Worm (Caenorhabditis elegans): ENCODE results near the gene F22B3.7.
A peak's percentile ranks its signal among the peaks of the same experiment; 100 is the strongest.
"Not testable (repeated sequence)": the region's sequence is repeated elsewhere in the genome, so short reads cannot be mapped to it uniquely, and the experiment has no call there.

The F22B3.7 gene

DNA sequence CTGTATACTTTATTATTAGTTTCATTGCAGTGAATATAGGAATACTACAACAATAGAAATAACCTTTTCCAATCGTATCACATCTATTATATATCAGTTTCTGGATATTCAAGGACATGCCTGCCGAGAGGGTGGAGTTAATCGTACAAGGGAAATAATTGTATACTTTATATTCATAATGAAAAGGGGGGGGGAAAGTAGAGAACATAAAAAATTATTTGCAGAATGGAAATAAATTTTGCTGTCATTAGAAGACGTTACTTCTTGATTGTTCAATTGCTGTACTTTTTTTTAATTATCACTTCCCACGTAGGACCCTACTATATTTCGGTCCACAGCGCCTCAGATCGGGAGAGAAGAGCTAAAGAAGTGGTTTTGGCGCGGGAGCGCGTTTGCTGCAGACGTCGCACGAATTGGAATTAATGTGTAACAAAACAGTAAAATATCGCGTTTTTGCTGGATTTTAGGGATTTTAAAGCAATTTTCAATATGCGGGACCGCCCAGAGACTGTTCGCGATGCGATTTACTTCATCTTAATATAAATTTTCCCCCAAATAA, 23.2 kb downstream of the F22B3.7 start, which contains the start of gene dsl-6:
Gene dsl-6 (minus strand): TSS at position 51 of the 559 bp plus-strand sequence.
- TF ChIP-seq skn-1 (tag; optimal IDR thresholded peaks at IDR 0.05); sma-3 (GFP tag; optimal IDR thresholded peaks at IDR 0.05); ama-1 (optimal IDR thresholded peaks at IDR 0.05): not testable (repeated sequence)

DNA sequence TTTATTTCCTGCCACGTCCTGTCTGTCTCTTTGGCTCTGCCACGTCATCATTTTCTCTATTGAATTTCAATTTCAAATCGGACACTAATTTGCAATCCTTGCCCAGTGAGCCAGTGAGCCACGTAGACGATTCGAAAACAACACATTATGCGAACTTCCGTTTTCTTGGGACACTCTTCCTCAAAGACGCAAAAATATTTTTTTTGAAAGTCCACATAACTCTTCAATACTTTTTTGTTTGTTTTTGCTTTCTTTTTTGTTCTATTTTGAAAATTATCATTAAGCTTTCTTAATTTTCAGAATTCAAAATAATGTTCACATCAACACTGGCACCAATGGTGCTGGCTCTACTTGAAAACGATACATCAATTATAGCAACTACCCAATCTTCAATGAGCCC, 27.4 kb downstream of the F22B3.7 start, which contains the start of gene tag-89:
Gene tag-89 (plus strand): TSS at position 301 of the 400 bp plus-strand sequence.
- TF ChIP-seq nhr-129 (tag; optimal IDR thresholded peaks at IDR 0.05) (no peak), dmd-4 (tag; optimal IDR thresholded peaks at IDR 0.05) (no peak), egl-27 (tag; optimal IDR thresholded peaks at IDR 0.05) (no peak), ceh-16 (tag; optimal IDR thresholded peaks at IDR 0.05) (no peak)

DNA sequence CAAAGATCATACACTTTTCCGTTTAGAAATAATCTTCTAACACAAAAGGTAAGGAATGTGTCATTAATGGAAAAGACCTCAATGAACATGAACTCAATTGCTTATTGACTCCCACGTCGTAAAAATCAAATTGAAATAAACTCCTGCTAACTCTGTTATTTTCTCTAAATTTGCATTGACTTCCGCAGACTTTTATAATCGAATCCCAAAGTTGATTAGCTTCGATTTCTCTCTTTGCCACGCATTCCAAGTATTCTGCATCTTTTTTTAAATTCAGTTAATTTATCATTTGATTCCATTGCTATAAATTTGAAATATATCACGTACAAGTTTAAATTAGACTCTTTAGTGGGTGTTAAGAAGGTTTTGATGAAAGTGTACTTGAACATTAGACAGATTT, 32.9 kb downstream of the F22B3.7 start:
- peak; percentile 46 for TF ChIP-seq nhr-21 (tag; optimal IDR thresholded peaks at IDR 0.05)
- peak; percentile 20 for TF ChIP-seq crh-2 (tag; optimal IDR thresholded peaks at IDR 0.05)
- TF ChIP-seq R02D3.7 (tag; optimal IDR thresholded peaks at IDR 0.05): no peak
- peak; percentile 29 for TF ChIP-seq sma-9 (GFP tag; optimal IDR thresholded peaks at IDR 0.05)
- TF ChIP-seq sma-9 (tag; optimal IDR thresholded peaks at IDR 0.05): no peak
- TF ChIP-seq dmd-4 (tag; optimal IDR thresholded peaks at IDR 0.05): peak; percentile 9
- TF ChIP-seq lsy-2 (tag; optimal IDR thresholded peaks at IDR 0.05): peak in 1 of 2 experiments; percentile 29
- TF ChIP-seq zag-1 (tag; optimal IDR thresholded peaks at IDR 0.05): no peak
- no peak for TF ChIP-seq ztf-4 (tag; optimal IDR thresholded peaks at IDR 0.05)

DNA sequence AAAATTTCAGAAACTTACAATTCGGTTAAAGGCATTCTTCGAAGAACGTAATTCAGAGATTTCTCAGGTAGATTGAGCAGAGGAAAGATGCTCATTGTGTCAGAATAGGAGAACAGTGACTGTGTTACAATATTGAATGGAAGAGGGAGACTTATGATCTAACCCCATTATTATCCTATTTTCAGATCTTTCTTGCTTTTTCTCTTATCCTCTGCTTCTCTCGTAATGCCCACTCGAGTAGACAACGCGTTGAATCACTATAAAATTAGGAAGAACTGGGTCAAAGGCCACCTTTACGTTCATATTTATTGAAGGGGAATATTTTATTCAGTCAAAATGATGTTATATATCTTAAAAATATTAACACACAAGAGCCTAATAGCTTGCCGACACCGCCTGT, 42.3 kb downstream of the F22B3.7 start, which contains the start of gene fbxb-76:
Gene fbxb-76 (minus strand): TSS at position 101 of the 400 bp plus-strand sequence.
- no peak for TF ChIP-seq lsy-2 (tag; optimal IDR thresholded peaks at IDR 0.05)
- TF ChIP-seq skn-1 (tag; optimal IDR thresholded peaks at IDR 0.05): no peak
- TF ChIP-seq unc-62 (GFP tag; optimal IDR thresholded peaks at IDR 0.05): no peak
- no peak for TF ChIP-seq elt-3 (tag; optimal IDR thresholded peaks at IDR 0.05)
- no peak for TF ChIP-seq ztf-1 (GFP tag; conservative IDR thresholded peaks at IDR 0.05)
- no peak for TF ChIP-seq sem-4 (tag; optimal IDR thresholded peaks at IDR 0.05)
- TF ChIP-seq Y55F3AM.14 (GFP tag; optimal IDR thresholded peaks at IDR 0.05): no peak
- no peak for TF ChIP-seq ama-1 (optimal IDR thresholded peaks at IDR 0.05)

DNA sequence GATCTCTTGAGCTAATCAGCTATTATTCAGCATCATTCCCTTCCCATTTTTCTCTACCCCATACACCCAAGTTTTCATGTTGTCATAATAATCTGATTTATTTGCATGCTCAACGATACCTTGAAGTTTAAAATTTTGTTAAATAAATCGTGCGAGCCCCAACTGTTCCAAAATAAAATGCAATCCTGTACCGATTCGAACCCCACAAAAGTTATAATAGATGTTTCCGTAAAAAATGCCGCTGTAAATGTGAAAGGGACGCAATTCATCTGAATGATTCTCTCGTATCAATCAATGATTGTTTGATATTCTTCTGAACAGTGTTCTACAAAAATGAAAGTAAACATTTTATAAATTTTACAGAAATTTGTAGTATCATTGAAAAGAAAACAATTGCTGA, 44.2 kb downstream of the F22B3.7 start:
- TF ChIP-seq mbf-1 (tag; optimal IDR thresholded peaks at IDR 0.05): no peak
- TF ChIP-seq lin-39 (tag; optimal IDR thresholded peaks at IDR 0.05): no peak
- TF ChIP-seq egl-27 (tag; optimal IDR thresholded peaks at IDR 0.05): no peak
- TF ChIP-seq dmd-4 (tag; optimal IDR thresholded peaks at IDR 0.05): no peak
- TF ChIP-seq ztf-1 (GFP tag; conservative IDR thresholded peaks at IDR 0.05): no peak
- no peak for TF ChIP-seq mab-5 (tag; optimal IDR thresholded peaks at IDR 0.05)
- no peak for TF ChIP-seq unc-39 (tag; optimal IDR thresholded peaks at IDR 0.05)
- no peak for TF ChIP-seq elt-1 (tag; optimal IDR thresholded peaks at IDR 0.05)
- TF ChIP-seq mdl-1 (tag; optimal IDR thresholded peaks at IDR 0.05): no peak
- TF ChIP-seq peb-1 (tag; optimal IDR thresholded peaks at IDR 0.05): no peak
- no peak for TF ChIP-seq ZK546.5 (tag; optimal IDR thresholded peaks at IDR 0.05)
- TF ChIP-seq ceh-82 (tag; optimal IDR thresholded peaks at IDR 0.05): no peak
- no peak for TF ChIP-seq lin-13 (GFP tag; optimal IDR thresholded peaks at IDR 0.05)
- no peak for TF ChIP-seq nhr-23 (tag; optimal IDR thresholded peaks at IDR 0.05)
- no peak for TF ChIP-seq ztf-4 (tag; optimal IDR thresholded peaks at IDR 0.05)
- no peak for TF ChIP-seq unc-55 (GFP tag; optimal IDR thresholded peaks at IDR 0.05)
- TF ChIP-seq nhr-25 (tag; optimal IDR thresholded peaks at IDR 0.05): no peak

DNA sequence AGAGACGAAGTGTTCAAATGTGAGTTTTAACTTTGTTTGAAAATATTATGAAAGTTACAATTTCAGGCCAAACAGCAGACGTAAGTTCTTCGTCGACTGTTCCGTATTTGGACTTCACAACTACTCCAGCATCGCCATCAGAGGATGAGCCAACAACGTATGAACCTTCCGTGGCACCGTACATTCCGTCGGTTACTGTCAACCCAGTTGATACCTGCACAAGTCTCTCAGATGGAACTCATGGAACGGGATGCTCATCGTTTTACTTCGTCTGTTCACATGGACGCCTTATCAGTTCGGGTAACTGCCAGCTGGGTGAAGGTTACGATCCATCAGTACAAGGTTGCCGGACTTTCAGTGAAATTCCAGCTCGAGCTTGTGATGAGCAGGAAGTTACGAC, 45.9 kb downstream of the F22B3.7 start:
- TF ChIP-seq dmd-4 (tag; optimal IDR thresholded peaks at IDR 0.05) (no peak), C34F6.9 (tag; optimal IDR thresholded peaks at IDR 0.05) (no peak), crh-2 (tag; optimal IDR thresholded peaks at IDR 0.05) (no peak), nhr-6 (tag; optimal IDR thresholded peaks at IDR 0.05) (no peak), R02D3.7 (tag; optimal IDR thresholded peaks at IDR 0.05) (no peak), alr-1 (tag; optimal IDR thresholded peaks at IDR 0.05) (no peak), nhr-10 (tag; optimal IDR thresholded peaks at IDR 0.05) (no peak), sma-3 (GFP tag; optimal IDR thresholded peaks at IDR 0.05) (no peak), F13H6.1 (tag; optimal IDR thresholded peaks at IDR 0.05) (no peak), snpc-4 (tag; optimal IDR thresholded peaks at IDR 0.05) (no peak), nhr-21 (tag; optimal IDR thresholded peaks at IDR 0.05) (no peak), nhr-77 (tag; optimal IDR thresholded peaks at IDR 0.05) (no peak), ceh-82 (tag; optimal IDR thresholded peaks at IDR 0.05) (no peak), lin-39 (tag; optimal IDR thresholded peaks at IDR 0.05) (no peak)

Measured in whole organism, L2 larva.